Fruit fly (Drosophila melanogaster) whole organism, prepupa: Measurements from ENCODE around the gene CG13727.

Source experiments
- Blimp-1 ChIP-seq: fragments of 200-800 bp; sonication (Bioruptor generic); optimal IDR thresholded peaks from 3 replicates; lab custom pipeline; 2017; ENCODE audit warnings: missing biosample characterization, missing genetic modification characterization, mild to moderate bottlenecking, moderate library complexity, missing genetic modification reagents
- CG10631 ChIP-seq: fragments of 200-800 bp; sonication (Bioruptor generic); optimal IDR thresholded peaks from 2 replicates; lab custom pipeline; 2016; ENCODE audit warnings: missing biosample characterization, missing genetic modification characterization
- CG10669 ChIP-seq: fragments of 200-800 bp; sonication (Bioruptor generic); optimal IDR thresholded peaks from 3 replicates; lab custom pipeline; 2018; ENCODE audit warnings: missing biosample characterization, mild to moderate bottlenecking, missing genetic modification characterization, moderate library complexity
- CG11762 ChIP-seq: fragments of 200-800 bp; sonication (Bioruptor generic); optimal IDR thresholded peaks from 3 replicates; lab custom pipeline; 2016; ENCODE audit warnings: missing biosample characterization, missing genetic modification characterization; ENCODE audit not compliant: insufficient read depth
- CG11902 ChIP-seq: fragments of 200-800 bp; sonication (Bioruptor generic); optimal IDR thresholded peaks from 3 replicates; lab custom pipeline; 2016; ENCODE audit warnings: missing biosample characterization, missing genetic modification characterization
- CG15336 ChIP-seq: fragments of 200-800 bp; sonication (Bioruptor generic); IDR thresholded peaks from 2 replicates; pipeline ENCODE4 v1.3.6; 2022; ENCODE audit warnings: missing biosample characterization, missing genetic modification characterization
- CG1621 ChIP-seq: fragments of 200-800 bp; sonication (Bioruptor generic); optimal IDR thresholded peaks from 3 replicates; lab custom pipeline; 2018; ENCODE audit warnings: missing biosample characterization, mild to moderate bottlenecking, missing genetic modification characterization
- CG16779 ChIP-seq: fragments of 200-800 bp; sonication (Bioruptor generic); optimal IDR thresholded peaks from 3 replicates; lab custom pipeline; 2017; ENCODE audit warnings: missing biosample characterization, mild to moderate bottlenecking, missing genetic modification characterization
- CG3032 ChIP-seq: fragments of 200-800 bp; optimal IDR thresholded peaks from 2 replicates; lab custom pipeline; 2019; ENCODE audit warnings: missing biosample characterization, mild to moderate bottlenecking, missing genetic modification characterization, moderate library complexity
- CG31627 ChIP-seq: fragments of 200-800 bp; sonication (Bioruptor generic); optimal IDR thresholded peaks from 3 replicates; lab custom pipeline; 2016; ENCODE audit warnings: missing biosample characterization, missing genetic modification characterization
- CG32006 ChIP-seq: fragments of 200-800 bp; sonication (Bioruptor generic); optimal IDR thresholded peaks from 3 replicates; lab custom pipeline; 2017; ENCODE audit warnings: missing biosample characterization, mild to moderate bottlenecking, missing genetic modification characterization
- CG34406 ChIP-seq: fragments of 200-800 bp; sonication (Bioruptor generic); optimal IDR thresholded peaks from 3 replicates; lab custom pipeline; 2016; ENCODE audit warnings: missing biosample characterization, missing genetic modification characterization
- CG3919 ChIP-seq: fragments of 200-800 bp; sonication (Bioruptor generic); optimal IDR thresholded peaks from 3 replicates; lab custom pipeline; 2016; ENCODE audit warnings: missing biosample characterization, missing genetic modification characterization
- CG4318 ChIP-seq: fragments of 200-800 bp; sonication (Bioruptor generic); optimal IDR thresholded peaks from 3 replicates; lab custom pipeline; 2017; ENCODE audit warnings: missing biosample characterization, mild to moderate bottlenecking, missing genetic modification characterization
- CG6163 ChIP-seq: fragments of 200-800 bp; sonication (Bioruptor generic); IDR thresholded peaks from 3 replicates; pipeline ENCODE4 v1.3.6; 2022; ENCODE audit warnings: missing biosample characterization, missing genetic modification characterization
- CG6276 ChIP-seq: fragments of 200-800 bp; sonication (Bioruptor generic); optimal IDR thresholded peaks from 2 replicates; lab custom pipeline; 2017; ENCODE audit warnings: missing biosample characterization, mild to moderate bottlenecking, missing genetic modification characterization
- CG6792 ChIP-seq: fragments of 200-800 bp; sonication (Bioruptor generic); optimal IDR thresholded peaks from 3 replicates; lab custom pipeline; 2016; ENCODE audit warnings: missing biosample characterization, missing genetic modification characterization
- CG6808 ChIP-seq: fragments of 200-800 bp; sonication (Bioruptor generic); optimal IDR thresholded peaks from 3 replicates; lab custom pipeline; 2017; ENCODE audit warnings: missing biosample characterization, missing genetic modification characterization, mild to moderate bottlenecking, moderate library complexity, missing genetic modification reagents
- CG6854 ChIP-seq: fragments of 200-800 bp; sonication (Bioruptor generic); optimal IDR thresholded peaks from 2 replicates; lab custom pipeline; 2017; ENCODE audit warnings: missing biosample characterization, mild to moderate bottlenecking, missing genetic modification characterization
- CG7368 ChIP-seq: fragments of 200-800 bp; sonication (Bioruptor generic); optimal IDR thresholded peaks from 3 replicates; lab custom pipeline; 2016; ENCODE audit warnings: missing biosample characterization, missing genetic modification characterization
- CG8119 ChIP-seq: fragments of 200-800 bp; sonication (Bioruptor generic); IDR thresholded peaks from 3 replicates; pipeline ENCODE4 v1.3.6; 2022; ENCODE audit warnings: missing biosample characterization, missing genetic modification characterization
- CG8319 ChIP-seq: fragments of 200-800 bp; sonication (Bioruptor generic); optimal IDR thresholded peaks from 3 replicates; lab custom pipeline; 2016; ENCODE audit warnings: missing biosample characterization, missing genetic modification characterization
- CG9139 ChIP-seq: fragments of 200-800 bp; sonication (Bioruptor generic); optimal IDR thresholded peaks from 3 replicates; lab custom pipeline; 2017; ENCODE audit warnings: missing biosample characterization, mild to moderate bottlenecking, missing genetic modification characterization
- Eip78C ChIP-seq: fragments of 200-800 bp; sonication (Bioruptor generic); peaks from one replicate; lab custom pipeline; 2016; ENCODE audit warnings: missing biosample characterization, missing genetic modification characterization
- Ets96B ChIP-seq: fragments of 200-800 bp; optimal IDR thresholded peaks from 2 replicates; lab custom pipeline; 2019; ENCODE audit warnings: missing biosample characterization, mild to moderate bottlenecking, missing genetic modification characterization, moderate library complexity
- Hr39 ChIP-seq: fragments of 200-800 bp; sonication (Bioruptor generic); optimal IDR thresholded peaks from 2 replicates; lab custom pipeline; 2016; ENCODE audit warnings: missing biosample characterization, missing genetic modification characterization
- Hr4 ChIP-seq: fragments of 200-800 bp; sonication (Bioruptor generic); optimal IDR thresholded peaks from 3 replicates; lab custom pipeline; 2016; ENCODE audit warnings: missing biosample characterization, missing genetic modification characterization
- Lpt ChIP-seq: fragments of 200-800 bp; sonication (Bioruptor generic); optimal IDR thresholded peaks from 3 replicates; lab custom pipeline; 2016; ENCODE audit warnings: missing biosample characterization, missing genetic modification characterization
- Met ChIP-seq: fragments of 200-800 bp; sonication (Bioruptor generic); optimal IDR thresholded peaks from 3 replicates; lab custom pipeline; 2016; ENCODE audit warnings: missing biosample characterization, missing genetic modification characterization
- OdsH ChIP-seq: fragments of 200-800 bp; sonication (Bioruptor generic); optimal IDR thresholded peaks from 3 replicates; lab custom pipeline; 2016; ENCODE audit warnings: missing biosample characterization, missing genetic modification characterization
- Sox102F ChIP-seq: fragments of 200-800 bp; sonication (Bioruptor generic); optimal IDR thresholded peaks from 2 replicates; lab custom pipeline; 2016; ENCODE audit warnings: missing biosample characterization, mild to moderate bottlenecking, missing genetic modification characterization
- achi ChIP-seq: fragments of 200-800 bp; sonication (Bioruptor generic); optimal IDR thresholded peaks from 3 replicates; lab custom pipeline; 2016; ENCODE audit warnings: missing biosample characterization, missing genetic modification characterization
- acj6 ChIP-seq: fragments of 200-800 bp; sonication (Bioruptor generic); optimal IDR thresholded peaks from 3 replicates; lab custom pipeline; 2016; ENCODE audit warnings: missing biosample characterization, missing genetic modification characterization
- dac ChIP-seq: fragments of 200-800 bp; sonication (Bioruptor generic); optimal IDR thresholded peaks from 2 replicates; lab custom pipeline; 2017; ENCODE audit warnings: missing biosample characterization, mild to moderate bottlenecking, missing genetic modification characterization
- dsx ChIP-seq: fragments of 200-800 bp; optimal IDR thresholded peaks from 3 replicates; lab custom pipeline; 2019; ENCODE audit warnings: missing biosample characterization, mild to moderate bottlenecking, missing genetic modification characterization, moderate library complexity; ENCODE audit not compliant: poor library complexity, severe bottlenecking
- eg ChIP-seq: fragments of 200-800 bp; sonication (Bioruptor generic); IDR thresholded peaks from 3 replicates; pipeline ENCODE4 v1.3.6; 2022; ENCODE audit warnings: missing biosample characterization, missing genetic modification characterization
- fkh ChIP-seq: fragments of 200-800 bp; sonication (Bioruptor generic); optimal IDR thresholded peaks from 3 replicates; lab custom pipeline; 2017; ENCODE audit warnings: missing biosample characterization, mild to moderate bottlenecking, missing genetic modification characterization, moderate library complexity
- lz ChIP-seq: fragments of 200-800 bp; sonication (Bioruptor generic); optimal IDR thresholded peaks from 3 replicates; lab custom pipeline; 2016; ENCODE audit warnings: missing biosample characterization, missing genetic modification characterization
- net ChIP-seq: fragments of 200-800 bp; sonication (Bioruptor generic); optimal IDR thresholded peaks from 3 replicates; lab custom pipeline; 2016; ENCODE audit warnings: missing biosample characterization, missing genetic modification characterization
- pdm3 ChIP-seq: fragments of 200-800 bp; sonication (Bioruptor generic); optimal IDR thresholded peaks from 3 replicates; lab custom pipeline; 2016; ENCODE audit warnings: missing biosample characterization, missing genetic modification characterization
- salr ChIP-seq, 2 experiments: fragments of 200-800 bp; sonication (Bioruptor generic); optimal IDR thresholded peaks; 3 replicates each; lab custom pipeline; 2016 to 2018; ENCODE audit warnings: missing biosample characterization in 2 of 2, missing genetic modification characterization in 2 of 2, mild to moderate bottlenecking in 1 of 2
- spab ChIP-seq: fragments of 200-800 bp; sonication (Bioruptor generic); optimal IDR thresholded peaks from 2 replicates; lab custom pipeline; 2017; ENCODE audit warnings: missing biosample characterization, mild to moderate bottlenecking, missing genetic modification characterization, missing genetic modification reagents
- ss ChIP-seq, 2 experiments: fragments of 200-800 bp; sonication (Bioruptor generic); optimal IDR thresholded peaks; 2 replicates in 1 of 2; 3 replicates in 1 of 2; lab custom pipeline; 2017 to 2018; ENCODE audit warnings: mild to moderate bottlenecking in 2 of 2, missing biosample characterization in 2 of 2, missing genetic modification characterization in 2 of 2, moderate library complexity in 1 of 2
- svp ChIP-seq: fragments of 200-800 bp; sonication (Bioruptor generic); peaks from one replicate; lab custom pipeline; 2016; ENCODE audit warnings: missing biosample characterization, missing genetic modification characterization

Gene CG13727

DNA sequence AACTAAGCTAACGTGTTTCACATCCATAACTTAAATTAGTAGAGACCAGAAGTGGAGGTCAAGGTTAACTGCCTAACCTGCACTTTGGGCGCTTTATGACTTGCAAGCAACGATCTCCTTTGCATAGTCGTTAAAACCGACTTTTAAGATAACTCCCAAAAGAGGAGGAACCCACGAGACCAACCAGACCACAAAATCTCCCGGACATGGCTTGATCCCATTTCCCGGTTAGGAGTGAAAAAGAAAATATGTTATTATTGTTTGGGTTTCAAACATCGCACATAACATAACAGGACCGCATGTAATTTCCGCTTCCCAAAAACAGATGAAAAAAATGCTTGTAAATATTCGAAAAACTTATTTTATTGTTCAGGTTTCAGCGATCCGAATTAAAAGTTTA is 42.2 kb upstream of the CG13727 start:
- TF ChIP-seq Met (GFP tag; lab: Kevin White, UChicago), result no peak
- TF ChIP-seq OdsH (GFP tag; lab: Kevin White, UChicago), result no peak
- TF ChIP-seq eg (GFP tag; lab: Robert Waterston, UW), result no peak
- no peak for TF ChIP-seq achi
- no peak for TF ChIP-seq Blimp-1 (GFP tag; lab: Kevin White, UChicago)
- TF ChIP-seq CG6854 (GFP tag; lab: Kevin White, UChicago), result no peak
- no peak for TF ChIP-seq CG11762 (GFP tag; lab: Kevin White, UChicago)
- no peak for TF ChIP-seq CG6276 (GFP tag; lab: Kevin White, UChicago)
- no peak for TF ChIP-seq CG16779 (tag; lab: Kevin White, UChicago)
- TF ChIP-seq CG34406 (GFP tag; lab: Kevin White, UChicago), result no peak
- TF ChIP-seq spab (GFP tag; lab: Kevin White, UChicago), result no peak
- no peak for TF ChIP-seq CG1621

DNA sequence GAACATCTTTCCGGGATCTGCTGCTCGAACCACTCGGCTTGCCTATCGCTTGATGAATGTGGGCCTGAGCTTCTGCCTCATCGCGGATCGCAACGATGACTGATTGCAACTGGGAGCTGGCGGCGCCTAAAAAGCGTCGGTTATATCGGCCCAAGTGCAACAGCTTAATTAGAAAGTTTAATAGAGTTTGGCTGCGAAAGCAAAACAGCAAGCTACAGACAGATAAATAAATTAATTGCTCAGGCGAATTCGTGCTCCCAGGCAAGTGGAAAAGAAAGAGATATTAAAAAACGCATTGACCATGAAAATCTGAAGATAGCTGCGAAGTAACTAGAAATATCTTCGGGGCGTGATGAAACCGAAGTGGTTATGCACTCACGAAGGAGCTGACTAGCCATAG is 41.5 kb upstream of the CG13727 start, which contains the start of gene CG13728:
Gene CG13728, minus strand, starts transcription at position 101 of the 400 bp plus-strand sequence.
- no peak for TF ChIP-seq CG6792 (GFP tag; lab: Kevin White, UChicago)
- no peak for TF ChIP-seq CG15336 (GFP tag; lab: Robert Waterston, UW)
- no peak for TF ChIP-seq CG32006 (GFP tag; lab: Kevin White, UChicago)
- no peak for TF ChIP-seq CG6808
- no peak for TF ChIP-seq svp (GFP tag; lab: Kevin White, UChicago)
- TF ChIP-seq net (GFP tag; lab: Kevin White, UChicago), result no peak
- no peak for TF ChIP-seq CG3032 (tag; lab: Kevin White, UChicago)
- no peak for TF ChIP-seq Eip78C (GFP tag; lab: Kevin White, UChicago)
- no peak for TF ChIP-seq CG3919 (GFP tag; lab: Kevin White, UChicago)
- no peak for TF ChIP-seq CG16779 (tag; lab: Kevin White, UChicago)
- no peak for TF ChIP-seq CG8319
- TF ChIP-seq ss (GFP tag; optimal IDR thresholded peaks at IDR 0.05; lab: Kevin White, UChicago), result no peak
- no peak for TF ChIP-seq CG10669 (GFP tag; lab: Kevin White, UChicago)
- no peak for TF ChIP-seq CG7368
- TF ChIP-seq dsx (GFP tag; lab: Kevin White, UChicago), result no peak
- TF ChIP-seq CG6163 (GFP tag; lab: Robert Waterston, UW), result no peak
- no peak for TF ChIP-seq pdm3 (GFP tag; lab: Kevin White, UChicago)
- no peak for TF ChIP-seq OdsH (GFP tag; lab: Kevin White, UChicago)
- no peak for TF ChIP-seq dac (GFP tag; lab: Kevin White, UChicago)
- TF ChIP-seq Hr4, result no peak
- TF ChIP-seq, all 60 proteins: peak for 0

DNA sequence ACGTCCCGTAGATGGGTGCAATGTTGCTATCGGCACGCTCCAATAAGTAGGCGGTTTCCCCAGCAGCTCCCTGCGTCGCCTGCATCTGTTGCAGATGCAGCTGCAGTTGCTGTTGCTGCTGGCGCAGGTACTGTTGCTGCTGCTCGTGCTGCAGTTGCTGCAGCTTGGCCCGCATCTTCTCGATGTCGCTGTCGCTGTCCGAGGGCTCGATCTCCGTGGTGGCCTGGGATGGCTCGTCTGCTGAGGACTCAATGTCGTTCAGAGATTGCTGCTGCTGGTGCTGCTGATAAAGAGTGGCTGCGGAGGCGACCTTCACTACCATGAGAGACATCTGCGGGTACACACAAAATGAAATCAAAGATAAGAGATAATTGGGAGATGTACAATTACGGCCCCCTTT is 40.9 kb upstream of the CG13727 start:
- TF ChIP-seq ss (GFP tag; optimal IDR thresholded peaks at IDR 0.05; lab: Kevin White, UChicago) (peak in 1 of 2 experiments; percentile 86), salr (GFP tag; optimal IDR thresholded peaks at IDR 0.05; lab: Kevin White, UChicago) (no peak), acj6 (no peak), Hr4 (no peak), net (GFP tag; lab: Kevin White, UChicago) (no peak), CG31627 (GFP tag; lab: Kevin White, UChicago) (no peak), CG11902 (GFP tag; lab: Kevin White, UChicago) (no peak)

DNA sequence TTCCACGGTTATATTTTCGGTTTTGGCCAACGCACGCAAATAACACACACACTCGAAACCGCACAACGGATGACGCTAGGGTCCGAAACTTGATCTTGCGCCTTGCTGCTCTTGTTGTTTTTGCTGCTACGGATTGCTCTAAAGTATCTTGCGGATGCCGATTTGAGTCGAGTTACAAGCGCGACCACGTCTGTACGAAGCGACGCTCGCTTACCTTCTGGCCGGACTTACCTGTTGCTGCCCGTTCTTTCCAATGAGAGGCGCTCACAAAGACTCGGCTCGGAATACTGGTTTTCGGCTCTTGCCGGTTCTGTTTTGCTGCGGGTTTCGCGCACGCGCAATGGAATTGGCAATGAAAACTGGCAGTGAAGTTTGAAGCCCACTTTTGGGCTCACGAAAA is 38.2 kb upstream of the CG13727 start, which contains the start of gene Cad74A:
Gene Cad74A, minus strand, starts transcription at position 220 of the 400 bp plus-strand sequence.
- no peak for TF ChIP-seq CG10631 (GFP tag; lab: Kevin White, UChicago)
- peak; percentile 51; the same call in 2 of the 3 replicates for TF ChIP-seq CG6163 (GFP tag; lab: Robert Waterston, UW)
- peak in 1 of 2 experiments; percentile 46 for TF ChIP-seq ss (GFP tag; optimal IDR thresholded peaks at IDR 0.05; lab: Kevin White, UChicago)
- TF ChIP-seq Hr39 (GFP tag; lab: Kevin White, UChicago), result no peak
- peak; percentile 8 for TF ChIP-seq fkh
- peak; percentile 51; the same call in 2 of the 3 replicates for TF ChIP-seq CG8119
- peak; percentile 55; the same call in 1 of the 2 replicates for TF ChIP-seq CG15336 (GFP tag; lab: Robert Waterston, UW)
- TF ChIP-seq CG3032 (tag; lab: Kevin White, UChicago), result no peak
- no peak for TF ChIP-seq CG9139 (GFP tag; lab: Kevin White, UChicago)
- no peak for TF ChIP-seq Ets96B
- TF ChIP-seq Sox102F (GFP tag; lab: Kevin White, UChicago), result no peak
- no peak for TF ChIP-seq CG10669 (GFP tag; lab: Kevin White, UChicago)
- TF ChIP-seq CG34406 (GFP tag; lab: Kevin White, UChicago), result no peak
- no peak for TF ChIP-seq spab (GFP tag; lab: Kevin White, UChicago)
- peak; percentile 86 for TF ChIP-seq Eip78C (GFP tag; lab: Kevin White, UChicago)
- TF ChIP-seq eg (GFP tag; lab: Robert Waterston, UW), result peak; percentile 52; the same call in 2 of the 3 replicates
- TF ChIP-seq CG4318 (GFP tag; lab: Kevin White, UChicago), result no peak
- TF ChIP-seq CG6854 (GFP tag; lab: Kevin White, UChicago), result no peak
- no peak for TF ChIP-seq CG3919 (GFP tag; lab: Kevin White, UChicago)
- peak; percentile 32 for TF ChIP-seq Lpt (GFP tag; lab: Kevin White, UChicago)
- no peak for TF ChIP-seq achi
- no peak for TF ChIP-seq CG6792 (GFP tag; lab: Kevin White, UChicago)
- no peak for TF ChIP-seq lz (GFP tag; lab: Kevin White, UChicago)
- TF ChIP-seq CG1621, result peak; percentile 91
